Fruit fly (Drosophila melanogaster): ENCODE measurements around the gene SF1.

The SF1 gene

dm6 chr3R:17540497-17540822 is 239 bp downstream of the SF1 start (continued):
- TF ChIP-seq sna (GFP tag; IDR thresholded peaks at IDR 0.05; ENCODE audit: partially characterized antibody) (0 out of 2 replicates have a peak, but pooled peaks have one; percentile 33), Elba2 (GFP tag; optimal IDR thresholded peaks at IDR 0.05) (no peak), nom (GFP tag; optimal IDR thresholded peaks at IDR 0.05) (no peak), CG34224 (GFP tag; IDR thresholded peaks at IDR 0.05; ENCODE audit: partially characterized antibody) (peak; percentile 33; the same call in 1 of the 3 replicates), Stat92E (GFP tag; optimal IDR thresholded peaks at IDR 0.05) (no peak), pfk (GFP tag; optimal IDR thresholded peaks at IDR 0.05) (peak; percentile 90)

dm6 chr3R:17544594-17544993 is 4.4 kb downstream of the SF1 start:
- TF ChIP-seq sens (GFP tag) (peak; percentile 9), Med (GFP tag) (peak; percentile 56), CG16813 (GFP tag; IDR thresholded peaks at IDR 0.05; ENCODE audit: partially characterized antibody) (0 out of 3 replicates have a peak, but pooled peaks have one; percentile 12), gce (GFP tag; IDR thresholded peaks at IDR 0.05) (no peak), sqz (GFP tag; optimal IDR thresholded peaks at IDR 0.05) (no peak), Bgb (GFP tag; IDR thresholded peaks at IDR 0.05; ENCODE audit: partially characterized antibody) (0 out of 2 replicates have a peak, but pooled peaks have one; percentile 21), CG11456 (GFP tag; IDR thresholded peaks at IDR 0.05) (0 out of 3 replicates have a peak, but pooled peaks have one; percentile 38), Hr39 (optimal IDR thresholded peaks at IDR 0.05) (peak; percentile 6), slbo (GFP tag; IDR thresholded peaks at IDR 0.05) (0 out of 2 replicates have a peak, but pooled peaks have one; percentile 10)

dm6 chr3R:17546115-17546705 is 6.0 kb downstream of the SF1 start, which contains the start of gene Prx3:
Prx3 (minus strand) TSS chr3R:17546531.
- TF ChIP-seq bbx (GFP tag; IDR thresholded peaks at IDR 0.05; ENCODE audit: partially characterized antibody) (peak; percentile 41; the same call in 1 of the 2 replicates), CG12071 (GFP tag; optimal IDR thresholded peaks at IDR 0.05) (no peak), Abd-B (GFP tag; optimal IDR thresholded peaks at IDR 0.05) (no peak), CG15514 (GFP tag; optimal IDR thresholded peaks at IDR 0.05) (peak; percentile 12), Trl (optimal IDR thresholded peaks at IDR 0.05) (no peak), Trl (GFP tag; optimal IDR thresholded peaks at IDR 0.05) (no peak), CG4617 (GFP tag; optimal IDR thresholded peaks at IDR 0.05; ENCODE audit: borderline replicate concordance) (peak; percentile 11), Dp (GFP tag; optimal IDR thresholded peaks at IDR 0.05) (peak; percentile 92), CG8359 (GFP tag; optimal IDR thresholded peaks at IDR 0.05; ENCODE audit: borderline replicate concordance) (no peak), kah (GFP tag; optimal IDR thresholded peaks at IDR 0.05) (no peak), BEAF-32 (GFP tag; optimal IDR thresholded peaks at IDR 0.05) (peak; percentile 26), CoRest (tag; optimal IDR thresholded peaks at IDR 0.05) (no peak), Ets97D (GFP tag; optimal IDR thresholded peaks at IDR 0.05) (peak; percentile 22), Doc3 (GFP tag; IDR thresholded peaks at IDR 0.05; ENCODE audit: partially characterized antibody) (0 out of 3 replicates have a peak, but pooled peaks have one; percentile 34), Dbx (GFP tag; IDR thresholded peaks at IDR 0.05) (no peak), CG2116 (GFP tag; optimal IDR thresholded peaks at IDR 0.05) (peak; percentile 50), Hr51 (GFP tag; optimal IDR thresholded peaks at IDR 0.05) (no peak), D19A (tag; optimal IDR thresholded peaks at IDR 0.05) (no peak), CG13287 (GFP tag; IDR thresholded peaks at IDR 0.05; ENCODE audit: partially characterized antibody) (peak; percentile 64), CG7987 (GFP tag; optimal IDR thresholded peaks at IDR 0.05) (no peak), usp (GFP tag; optimal IDR thresholded peaks at IDR 0.05) (no peak), Scr (GFP tag; IDR thresholded peaks at IDR 0.05; ENCODE audit: partially characterized antibody) (peak; percentile 44), Gsc (GFP tag; IDR thresholded peaks at IDR 0.05) (no peak), sug (tag; optimal IDR thresholded peaks at IDR 0.05) (no peak), CG17328 (GFP tag; IDR thresholded peaks at IDR 0.05) (no peak), CG7963 (GFP tag; IDR thresholded peaks at IDR 0.05; ENCODE audit: partially characterized antibody) (no peak), trem (tag; optimal IDR thresholded peaks at IDR 0.05) (peak; percentile 13), CG10267 (tag; optimal IDR thresholded peaks at IDR 0.05) (peak; percentile 1), CG9817 (tag; optimal IDR thresholded peaks at IDR 0.05) (no peak), dpn (GFP tag; optimal IDR thresholded peaks at IDR 0.05) (no peak), yki (optimal IDR thresholded peaks at IDR 0.05) (no peak)
